Fruit fly (Drosophila melanogaster): ENCODE results near the gene CG7886.

CG7886 gene

dm6 chr3R:14662989-14663500 lies 20.7 kb upstream of the CG7886 start, which contains the start of the genes Rad17 and BigH1:
Rad17 (minus strand) TSS chr3R:14663197.
BigH1 (plus strand) TSS chr3R:14663450.
- TF ChIP-seq usp (GFP tag; optimal IDR thresholded peaks at IDR 0.05) (no peak), CG8478 (optimal IDR thresholded peaks at IDR 0.05) (no peak), psq (optimal IDR thresholded peaks at IDR 0.05) (no peak), pan (optimal IDR thresholded peaks at IDR 0.05) (no peak), EcR (GFP tag; optimal IDR thresholded peaks at IDR 0.05) (no peak), Dll (optimal IDR thresholded peaks at IDR 0.05) (no peak)

dm6 chr3R:14659354-14659804 lies 17.0 kb upstream of the CG7886 start, which contains the start of gene Hexim:
Hexim (plus strand) TSS chr3R:14659438.
- TF ChIP-seq pan (optimal IDR thresholded peaks at IDR 0.05) (no peak), psq (optimal IDR thresholded peaks at IDR 0.05) (no peak)

dm6 chr3R:14658170-14658569 lies 15.8 kb upstream of the CG7886 start:
- TF ChIP-seq CG8478 (optimal IDR thresholded peaks at IDR 0.05) = no peak
- TF ChIP-seq EcR (GFP tag; optimal IDR thresholded peaks at IDR 0.05) = no peak
- TF ChIP-seq psq (optimal IDR thresholded peaks at IDR 0.05) = no peak
- TF ChIP-seq usp (GFP tag; optimal IDR thresholded peaks at IDR 0.05) = no peak
- TF ChIP-seq pan (optimal IDR thresholded peaks at IDR 0.05) = no peak
- no peak for TF ChIP-seq Dll (optimal IDR thresholded peaks at IDR 0.05)

- TF ChIP-seq Dll (optimal IDR thresholded peaks at IDR 0.05) (no peak), EcR (GFP tag; optimal IDR thresholded peaks at IDR 0.05) (no peak), CG8478 (optimal IDR thresholded peaks at IDR 0.05) (no peak), pan (optimal IDR thresholded peaks at IDR 0.05) (no peak), psq (optimal IDR thresholded peaks at IDR 0.05) (no peak), usp (GFP tag; optimal IDR thresholded peaks at IDR 0.05) (no peak)
These were observed 15.2 kb upstream of the CG7886 start for dm6 chr3R:14657605-14657910.

- TF ChIP-seq pan (optimal IDR thresholded peaks at IDR 0.05) = no peak
- TF ChIP-seq Dll (optimal IDR thresholded peaks at IDR 0.05) = no peak
- no peak for TF ChIP-seq EcR (GFP tag; optimal IDR thresholded peaks at IDR 0.05)
- TF ChIP-seq CG8478 (optimal IDR thresholded peaks at IDR 0.05) = no peak
- no peak for TF ChIP-seq usp (GFP tag; optimal IDR thresholded peaks at IDR 0.05)
- TF ChIP-seq psq (optimal IDR thresholded peaks at IDR 0.05) = no peak
These were observed 14.6 kb upstream of the CG7886 start, which contains the start of gene CG3505 for dm6 chr3R:14656760-14657604. CG3505 (plus strand) TSS chr3R:14657447.

- no peak for TF ChIP-seq EcR (GFP tag; optimal IDR thresholded peaks at IDR 0.05)
- TF ChIP-seq CG8478 (optimal IDR thresholded peaks at IDR 0.05) = no peak
- TF ChIP-seq pan (optimal IDR thresholded peaks at IDR 0.05) = no peak
- TF ChIP-seq psq (optimal IDR thresholded peaks at IDR 0.05) = no peak
- no peak for TF ChIP-seq Dll (optimal IDR thresholded peaks at IDR 0.05)
- no peak for TF ChIP-seq usp (GFP tag; optimal IDR thresholded peaks at IDR 0.05)
These were observed 13.7 kb upstream of the CG7886 start for dm6 chr3R:14655912-14656700.

dm6 chr3R:14654976-14655896 lies 12.9 kb upstream of the CG7886 start:
- TF ChIP-seq psq (optimal IDR thresholded peaks at IDR 0.05) = no peak
- TF ChIP-seq Dll (optimal IDR thresholded peaks at IDR 0.05) = no peak
- TF ChIP-seq EcR (GFP tag; optimal IDR thresholded peaks at IDR 0.05) = no peak
- TF ChIP-seq usp (GFP tag; optimal IDR thresholded peaks at IDR 0.05) = no peak
- no peak for TF ChIP-seq CG8478 (optimal IDR thresholded peaks at IDR 0.05)
- TF ChIP-seq pan (optimal IDR thresholded peaks at IDR 0.05) = no peak

- TF ChIP-seq pan (optimal IDR thresholded peaks at IDR 0.05) (no peak), Dll (optimal IDR thresholded peaks at IDR 0.05) (no peak), EcR (GFP tag; optimal IDR thresholded peaks at IDR 0.05) (no peak), psq (optimal IDR thresholded peaks at IDR 0.05) (no peak), CG8478 (optimal IDR thresholded peaks at IDR 0.05) (no peak), usp (GFP tag; optimal IDR thresholded peaks at IDR 0.05) (no peak)
These were observed 12.0 kb upstream of the CG7886 start for dm6 chr3R:14654231-14654975.

dm6 chr3R:14653039-14653852 lies 10.9 kb upstream of the CG7886 start:
- TF ChIP-seq psq (optimal IDR thresholded peaks at IDR 0.05) = no peak

- no peak for TF ChIP-seq pan (optimal IDR thresholded peaks at IDR 0.05)
- TF ChIP-seq Dll (optimal IDR thresholded peaks at IDR 0.05) = no peak
- TF ChIP-seq psq (optimal IDR thresholded peaks at IDR 0.05) = no peak
- no peak for TF ChIP-seq CG8478 (optimal IDR thresholded peaks at IDR 0.05)
- TF ChIP-seq EcR (GFP tag; optimal IDR thresholded peaks at IDR 0.05) = no peak
- no peak for TF ChIP-seq usp (GFP tag; optimal IDR thresholded peaks at IDR 0.05)
These were observed 10.0 kb upstream of the CG7886 start for dm6 chr3R:14652301-14652880.
